Fruit fly (Drosophila melanogaster) S2 (cell line): Measurements from ENCODE around the gene CG17343.

Source experiments
- CG8478 ChIP-seq: fragments of >200 bp; optimal IDR thresholded peaks from 2 replicates; lab custom pipeline; 2018
- CTCF ChIP-seq, 2 experiments: fragments of >200 bp; optimal IDR thresholded peaks; 2 replicates each; lab custom pipeline; 2018

- TF ChIP-seq CTCF (optimal IDR thresholded peaks at IDR 0.05; lab: Kevin White, UChicago), result no peak
- TF ChIP-seq CG8478 (lab: Kevin White, UChicago), result no peak
Observed at dm6 chr2L:19027246-19027886, 37.4 kb upstream of the CG17343 start, which contains the start of gene Sidpn.
